Fruit fly (Drosophila melanogaster) whole organism, embryonic: Measurements from ENCODE around the gene U2af50.

Experiments
- BEAF-32 ChIP-seq: fragments of 200-800 bp; sonication (Bioruptor generic); optimal IDR thresholded peaks from 3 replicates; lab custom pipeline; 2017; ENCODE audit warnings: missing biosample characterization, missing genetic modification characterization, mild to moderate bottlenecking, moderate library complexity, missing genetic modification reagents
- C15 ChIP-seq: fragments of 200-800 bp; sonication (Bioruptor generic); IDR thresholded peaks from 3 replicates; pipeline ENCODE4 v1.3.6; 2022; ENCODE audit warnings: missing biosample characterization, missing genetic modification characterization
- CG10366 ChIP-seq: fragments of 200-800 bp; sonication (Bioruptor generic); IDR thresholded peaks from 2 replicates; pipeline ENCODE4 v1.3.6; 2022; ENCODE audit warnings: missing biosample characterization, missing genetic modification characterization
- CG11456 ChIP-seq: fragments of 200-800 bp; sonication (Bioruptor generic); IDR thresholded peaks from 3 replicates; pipeline ENCODE4 v1.3.6; 2022; ENCODE audit warnings: missing biosample characterization, missing genetic modification characterization
- CG12744 ChIP-seq: fragments of 200-800 bp; sonication (Bioruptor generic); optimal IDR thresholded peaks from 2 replicates; lab custom pipeline; 2016; ENCODE audit warnings: missing biosample characterization, missing genetic modification characterization
- CG12942 ChIP-seq: fragments of 200-800 bp; sonication (Bioruptor generic); optimal IDR thresholded peaks from 3 replicates; lab custom pipeline; 2016; ENCODE audit warnings: missing biosample characterization, missing genetic modification characterization
- CG13296 ChIP-seq: fragments of 200-800 bp; sonication (Bioruptor generic); optimal IDR thresholded peaks from 3 replicates; lab custom pipeline; 2018; ENCODE audit warnings: missing biosample characterization, mild to moderate bottlenecking, missing genetic modification characterization
- CG15479 ChIP-seq: fragments of 200-800 bp; sonication (Bioruptor generic); optimal IDR thresholded peaks from 3 replicates; lab custom pipeline; 2019; ENCODE audit warnings: missing biosample characterization, mild to moderate bottlenecking, missing genetic modification characterization, moderate library complexity
- CG18011 ChIP-seq: fragments of 200-800 bp; sonication (Bioruptor generic); optimal IDR thresholded peaks from 2 replicates; lab custom pipeline; 2017; ENCODE audit warnings: missing biosample characterization, missing genetic modification characterization, mild to moderate bottlenecking, moderate library complexity, missing genotype
- CG2202 ChIP-seq: fragments of 200-800 bp; sonication (Bioruptor generic); optimal IDR thresholded peaks from 2 replicates; lab custom pipeline; 2018; ENCODE audit warnings: missing biosample characterization, mild to moderate bottlenecking, missing genetic modification characterization
- CG3407 ChIP-seq: fragments of 200-800 bp; sonication (Bioruptor generic); optimal IDR thresholded peaks from 2 replicates; lab custom pipeline; 2018; ENCODE audit warnings: missing biosample characterization, mild to moderate bottlenecking, missing genetic modification characterization
- CG34224 ChIP-seq: fragments of 200-800 bp; sonication (Bioruptor generic); IDR thresholded peaks from 3 replicates; pipeline ENCODE4 v1.3.6; 2022; ENCODE audit warnings: missing biosample characterization, missing genetic modification characterization; ENCODE audit not compliant: partially characterized antibody
- CG3995 ChIP-seq: fragments of 200-800 bp; sonication (Bioruptor generic); optimal IDR thresholded peaks from 3 replicates; lab custom pipeline; 2016; ENCODE audit warnings: missing biosample characterization, missing genetic modification characterization
- CG5953 ChIP-seq: fragments of 200-800 bp; sonication (Bioruptor generic); IDR thresholded peaks from 2 replicates; pipeline ENCODE4 v1.3.6; 2022; ENCODE audit warnings: missing biosample characterization, missing genetic modification characterization
- CG6175 ChIP-seq: fragments of 200-800 bp; sonication (Bioruptor generic); IDR thresholded peaks from 3 replicates; pipeline ENCODE4 v1.3.6; 2022; ENCODE audit warnings: missing biosample characterization, missing genetic modification characterization
- CG7372 ChIP-seq: fragments of 200-800 bp; sonication (Bioruptor generic); IDR thresholded peaks from 2 replicates; pipeline ENCODE4 v1.3.6; 2022; ENCODE audit warnings: missing biosample characterization, missing genetic modification characterization
- CG7987 ChIP-seq: fragments of 200-800 bp; sonication (Bioruptor generic); optimal IDR thresholded peaks from 2 replicates; lab custom pipeline; 2018; ENCODE audit warnings: missing biosample characterization, mild to moderate bottlenecking, missing genetic modification characterization, moderate library complexity
- CG8290 ChIP-seq, 3 experiments: fragments of 200-800 bp; sonication (Bioruptor generic); optimal IDR thresholded peaks; 2 replicates each; lab custom pipeline; 2016 to 2019; ENCODE audit warnings: missing biosample characterization in 3 of 3, missing genetic modification characterization in 3 of 3, mild to moderate bottlenecking in 2 of 3, moderate library complexity in 1 of 3
- CG8388 ChIP-seq: fragments of 200-800 bp; sonication (Bioruptor generic); optimal IDR thresholded peaks from 2 replicates; lab custom pipeline; 2019; ENCODE audit warnings: missing biosample characterization, mild to moderate bottlenecking, missing genetic modification characterization, moderate library complexity
- CG8924 ChIP-seq: fragments of 200-800 bp; optimal IDR thresholded peaks from 3 replicates; lab custom pipeline; 2019; ENCODE audit warnings: missing biosample characterization, mild to moderate bottlenecking, missing genetic modification characterization, moderate library complexity
- Dad ChIP-seq: fragments of 200-800 bp; sonication (Bioruptor generic); optimal IDR thresholded peaks from 3 replicates; lab custom pipeline; 2016; ENCODE audit warnings: missing biosample characterization, missing genetic modification characterization
- Dip3 ChIP-seq: fragments of 200-800 bp; sonication (Bioruptor generic); optimal IDR thresholded peaks from 3 replicates; lab custom pipeline; 2016; ENCODE audit warnings: missing biosample characterization, missing genetic modification characterization
- Hey ChIP-seq: fragments of 200-800 bp; sonication (Bioruptor generic); optimal IDR thresholded peaks from 3 replicates; lab custom pipeline; 2018; ENCODE audit warnings: missing biosample characterization, mild to moderate bottlenecking, missing genetic modification characterization
- HmgD ChIP-seq: fragments of 200-800 bp; sonication (Bioruptor generic); optimal IDR thresholded peaks from 3 replicates; lab custom pipeline; 2016; ENCODE audit warnings: missing biosample characterization, missing genetic modification characterization
- Hmr ChIP-seq: fragments of 200-800 bp; sonication (Bioruptor generic); optimal IDR thresholded peaks from 3 replicates; lab custom pipeline; 2017; ENCODE audit warnings: mild to moderate bottlenecking, missing biosample characterization, missing genetic modification reagents, missing genetic modification characterization
- Hr39 ChIP-seq: fragments of >200 bp; optimal IDR thresholded peaks from 2 replicates; lab custom pipeline; 2017
- Opbp ChIP-seq: fragments of 200-800 bp; sonication (Bioruptor generic); IDR thresholded peaks from 3 replicates; pipeline ENCODE4 v1.3.6; 2022; ENCODE audit warnings: missing biosample characterization, missing genetic modification characterization; ENCODE audit not compliant: partially characterized antibody
- Sox102F ChIP-seq: fragments of 200-800 bp; sonication (Bioruptor generic); optimal IDR thresholded peaks from 2 replicates; lab custom pipeline; 2018; ENCODE audit warnings: missing biosample characterization, mild to moderate bottlenecking, missing genetic modification characterization, moderate library complexity
- Spps ChIP-seq: fragments of 200-800 bp; sonication (Bioruptor generic); optimal IDR thresholded peaks from 2 replicates; lab custom pipeline; 2018; ENCODE audit warnings: missing biosample characterization, mild to moderate bottlenecking, missing genetic modification characterization
- Xbp1 ChIP-seq: fragments of 200-800 bp; sonication (Bioruptor generic); optimal IDR thresholded peaks from 3 replicates; lab custom pipeline; 2016; ENCODE audit warnings: missing biosample characterization, mild to moderate bottlenecking, missing genetic modification characterization
- ap ChIP-seq: fragments of 200-800 bp; sonication (Bioruptor generic); IDR thresholded peaks from 2 replicates; pipeline ENCODE4 v1.3.6; 2022; ENCODE audit warnings: missing biosample characterization, missing genetic modification characterization
- cad ChIP-seq: fragments of >200 bp; optimal IDR thresholded peaks from 2 replicates; lab custom pipeline; 2017; ENCODE audit warnings: missing biosample characterization, missing genetic modification characterization
- chif ChIP-seq, 2 experiments: fragments of 200-800 bp; sonication (Bioruptor generic); optimal IDR thresholded peaks; 3 replicates each; lab custom pipeline; 2016; ENCODE audit warnings: missing biosample characterization in 2 of 2, missing genetic modification characterization in 2 of 2
- crol ChIP-seq: fragments of 200-800 bp; sonication (Bioruptor generic); IDR thresholded peaks from 2 replicates; pipeline ENCODE4 v1.3.6; 2022; ENCODE audit warnings: missing biosample characterization, missing genetic modification characterization
- dan ChIP-seq: fragments of 200-800 bp; sonication (Bioruptor generic); IDR thresholded peaks from 2 replicates; pipeline ENCODE4 v1.3.6; 2022; ENCODE audit warnings: missing biosample characterization, missing genetic modification characterization
- dmrt99B ChIP-seq: fragments of 200-800 bp; sonication (Bioruptor generic); optimal IDR thresholded peaks from 2 replicates; lab custom pipeline; 2018; ENCODE audit warnings: missing biosample characterization, mild to moderate bottlenecking, missing genetic modification characterization, moderate library complexity
- dysf ChIP-seq: fragments of 200-800 bp; sonication (Bioruptor generic); IDR thresholded peaks from 3 replicates; pipeline ENCODE4 v1.3.6; 2022; ENCODE audit warnings: missing biosample characterization, missing genetic modification characterization
- en ChIP-seq: fragments of 200-800 bp; sonication (Bioruptor generic); optimal IDR thresholded peaks from 2 replicates; lab custom pipeline; 2016; ENCODE audit warnings: missing biosample characterization, missing genetic modification characterization
- fd102C ChIP-seq: fragments of 200-800 bp; sonication (Bioruptor generic); optimal IDR thresholded peaks from 2 replicates; lab custom pipeline; 2018; ENCODE audit warnings: missing biosample characterization, mild to moderate bottlenecking, missing genetic modification characterization, moderate library complexity
- fd96Cb ChIP-seq: fragments of 200-800 bp; sonication (Bioruptor generic); optimal IDR thresholded peaks from 2 replicates; lab custom pipeline; 2018; ENCODE audit warnings: missing biosample characterization, mild to moderate bottlenecking, missing genetic modification characterization, moderate library complexity
- gfzf ChIP-seq: fragments of 200-800 bp; sonication (Bioruptor generic); optimal IDR thresholded peaks from 2 replicates; lab custom pipeline; 2016; ENCODE audit warnings: missing biosample characterization, mild to moderate bottlenecking, missing genetic modification characterization, moderate library complexity
- grau ChIP-seq: fragments of 200-800 bp; optimal IDR thresholded peaks from 3 replicates; lab custom pipeline; 2019; ENCODE audit warnings: missing biosample characterization, mild to moderate bottlenecking, missing genetic modification characterization, moderate library complexity
- insv ChIP-seq, 2 experiments: fragments of 200-800 bp; sonication (Bioruptor generic); optimal IDR thresholded peaks; 3 replicates each; lab custom pipeline; 2016 to 2018; ENCODE audit warnings: missing biosample characterization in 2 of 2, missing genetic modification characterization in 2 of 2
- lola ChIP-seq, 3 experiments: fragments of >200 bp in 2 of 3; fragments of 200-800 bp in 1 of 3; sonication (Bioruptor generic) in 1 of 3; optimal IDR thresholded peaks; 2 replicates each; lab custom pipeline; 2017 to 2019; ENCODE audit warnings: missing biosample characterization in 3 of 3, missing genetic modification characterization in 3 of 3, mild to moderate bottlenecking in 1 of 3, moderate library complexity in 1 of 3
- sna ChIP-seq: fragments of 200-800 bp; sonication (Bioruptor generic); IDR thresholded peaks from 2 replicates; pipeline ENCODE4 v1.3.6; 2022; ENCODE audit warnings: missing biosample characterization, missing genetic modification characterization; ENCODE audit not compliant: partially characterized antibody
- vfl ChIP-seq: fragments of 200-800 bp; sonication (Bioruptor generic); optimal IDR thresholded peaks from 2 replicates; lab custom pipeline; 2016; ENCODE audit warnings: missing biosample characterization, missing genetic modification characterization

The U2af50 gene

DNA sequence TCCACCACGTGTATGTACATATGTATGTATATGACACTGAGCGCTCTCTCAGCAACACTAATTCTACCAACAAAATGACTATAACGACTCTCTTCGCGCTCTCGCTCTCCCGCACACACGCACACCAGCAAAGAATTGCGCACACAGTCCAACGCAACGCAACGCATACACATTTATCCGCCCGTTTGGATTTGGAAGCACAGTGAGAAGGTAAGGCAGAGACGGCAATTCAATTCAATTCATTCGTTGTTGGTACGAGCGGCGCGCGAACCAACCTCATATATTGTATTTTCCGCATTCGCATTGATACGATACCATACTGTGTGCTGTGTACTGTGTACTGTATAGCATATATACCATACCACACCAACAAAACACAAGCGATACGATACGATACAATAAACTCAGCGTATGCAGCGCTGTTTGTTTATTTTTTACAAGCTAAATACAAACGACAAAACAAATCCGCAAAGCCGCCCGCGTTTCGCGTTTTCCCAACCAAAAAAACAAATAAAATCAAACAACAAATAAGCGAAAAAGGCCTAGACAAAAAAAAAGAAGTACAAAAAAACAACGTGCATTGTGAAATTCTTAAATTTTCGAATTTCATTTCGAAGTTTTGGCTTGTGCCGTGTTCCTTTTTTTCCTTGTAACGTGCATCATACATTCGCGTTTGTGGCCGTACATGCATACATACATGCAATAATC is 25.3 kb downstream of the U2af50 start, which contains the start of the genes CG9921 and Dsp1 (continued):
- TF ChIP-seq CG8388 (no peak), CG6175 (no peak), CG7987 (GFP tag; lab: Kevin White, UChicago) (no peak), CG15479 (GFP tag; lab: Kevin White, UChicago) (peak; percentile 95), Dad (no peak), CG13296 (GFP tag; lab: Kevin White, UChicago) (peak; percentile 29)

DNA sequence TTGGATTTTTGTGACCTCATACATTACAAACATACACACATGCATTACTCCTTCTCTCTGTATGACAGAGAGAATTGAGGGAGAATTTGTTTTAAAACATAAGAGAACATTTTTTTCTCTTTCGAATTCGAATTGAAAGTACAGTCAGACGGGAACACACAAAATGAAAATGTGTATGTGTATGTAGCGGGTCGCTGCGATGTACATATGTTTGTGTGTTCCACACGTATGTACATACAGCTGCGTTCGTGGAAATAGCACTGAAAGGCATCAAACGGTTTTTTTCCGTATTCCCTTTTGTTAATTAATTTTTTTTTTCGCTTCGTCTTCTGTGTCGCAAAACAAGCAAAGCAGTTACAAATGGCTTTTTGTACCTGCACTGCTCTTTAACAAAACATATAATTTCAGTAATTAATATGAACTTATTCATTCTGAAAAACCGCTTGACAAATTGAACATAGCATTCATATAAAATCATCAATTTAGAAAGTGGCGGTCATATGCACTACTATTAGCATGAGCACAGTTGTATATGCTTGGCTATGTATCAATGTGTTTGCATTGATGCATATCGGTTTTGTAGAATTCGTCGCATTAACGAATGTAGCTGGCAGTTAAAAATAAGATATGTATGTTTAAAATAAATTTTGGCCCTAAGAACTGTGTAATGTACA is 26.1 kb downstream of the U2af50 start:
- peak; percentile 25 for TF ChIP-seq BEAF-32
- peak; percentile 18 to 77 for TF ChIP-seq insv (GFP tag; optimal IDR thresholded peaks at IDR 0.05; lab: Kevin White, UChicago)
- TF ChIP-seq Hmr (GFP tag; lab: Kevin White, UChicago) = peak; percentile 98
- TF ChIP-seq fd96Cb (tag; lab: Kevin White, UChicago) = peak; percentile 96
- TF ChIP-seq CG7372 (GFP tag; lab: Robert Waterston, UW) = peak; percentile 93
- TF ChIP-seq CG18011 (GFP tag; lab: Kevin White, UChicago) = peak; percentile 86
- no peak for TF ChIP-seq cad (GFP tag; lab: Kevin White, UChicago)
- peak; percentile 98 for TF ChIP-seq CG8924 (tag; lab: Kevin White, UChicago)
- no peak for TF ChIP-seq dan (GFP tag; lab: Robert Waterston, UW)
- peak; percentile 85 for TF ChIP-seq CG10366 (GFP tag; lab: Robert Waterston, UW)
- peak; percentile 79 for TF ChIP-seq CG8290 (GFP tag; optimal IDR thresholded peaks at IDR 0.05; lab: Kevin White, UChicago)
- TF ChIP-seq CG8290 (tag; optimal IDR thresholded peaks at IDR 0.05; lab: Kevin White, UChicago) = peak; percentile 88 to 89
- no peak for TF ChIP-seq gfzf (GFP tag; lab: Kevin White, UChicago)
- peak; percentile 93 for TF ChIP-seq Spps
- peak; percentile 91 for TF ChIP-seq CG12744 (GFP tag; lab: Kevin White, UChicago)
- peak in 1 of 3 experiments; percentile 97 for TF ChIP-seq lola (GFP tag; optimal IDR thresholded peaks at IDR 0.05; lab: Kevin White, UChicago)
- TF ChIP-seq ap = peak; percentile 73
- peak; percentile 93 for TF ChIP-seq CG3407 (GFP tag; lab: Kevin White, UChicago)
- peak; percentile 93 for TF ChIP-seq Xbp1 (GFP tag; lab: Kevin White, UChicago)
- peak; percentile 98 for TF ChIP-seq dmrt99B
- TF ChIP-seq CG5953 (GFP tag; lab: Robert Waterston, UW) = peak; percentile 63; the same call in 1 of the 2 replicates
- peak; percentile 91 for TF ChIP-seq en (GFP tag; lab: Kevin White, UChicago)
- TF ChIP-seq CG12942 = peak; percentile 89
- TF ChIP-seq Hey (tag; lab: Kevin White, UChicago) = no peak
- peak; percentile 96 for TF ChIP-seq dysf (GFP tag; lab: Robert Waterston, UW)
- TF ChIP-seq CG34224 (GFP tag; lab: Robert Waterston, UW) = no peak
- peak; percentile 65 for TF ChIP-seq fd102C (GFP tag; lab: Kevin White, UChicago)
- peak; percentile 88 for TF ChIP-seq HmgD (GFP tag; lab: Kevin White, UChicago)
- TF ChIP-seq Dip3 (GFP tag; lab: Kevin White, UChicago) = peak; percentile 96
- peak; percentile 87 for TF ChIP-seq CG11456 (GFP tag; lab: Robert Waterston, UW)
- TF ChIP-seq Hr39 = no peak
- TF ChIP-seq grau (tag; lab: Kevin White, UChicago) = peak; percentile 96
- peak; percentile 69 for TF ChIP-seq CG3995 (GFP tag; lab: Kevin White, UChicago)
- no peak for TF ChIP-seq sna (GFP tag; lab: Robert Waterston, UW)
- TF ChIP-seq chif (GFP tag; optimal IDR thresholded peaks at IDR 0.05; lab: Kevin White, UChicago) = peak; percentile 93 to 95
- TF ChIP-seq crol = peak; percentile 49; the same call in 1 of the 2 replicates
- TF ChIP-seq CG2202 (tag; lab: Kevin White, UChicago) = peak; percentile 94
- peak; percentile 67; the same call in 1 of the 3 replicates for TF ChIP-seq C15 (GFP tag; lab: Robert Waterston, UW)
- peak; percentile 95 for TF ChIP-seq Sox102F
- no peak for TF ChIP-seq Opbp
- peak; percentile 93 for TF ChIP-seq vfl (GFP tag; lab: Kevin White, UChicago)
